Fruit fly (Drosophila melanogaster): ENCODE results near the gene CG15760.

dm6 chrX:13644696-13645393 is 24.7 kb upstream of the CG15760 start:
- TF ChIP-seq CTCF (optimal IDR thresholded peaks at IDR 0.05) (no peak), CG8478 (optimal IDR thresholded peaks at IDR 0.05) (no peak)

Data from S2 (cell line).